Worm (Caenorhabditis elegans) whole organism, L3 larva: ENCODE measurements around the gene fbxa-126.

Experiments
- ZK546.5 ChIP-seq: sonication (generic microtip); optimal IDR thresholded peaks from 2 replicates; lab custom pipeline; 2017; ENCODE audit warnings: missing biosample characterization, missing genetic modification characterization
- egl-27 ChIP-seq: sonication (generic microtip); optimal IDR thresholded peaks from 4 replicates; lab custom pipeline; 2017; ENCODE audit warnings: missing biosample characterization, missing genetic modification reagents, missing genetic modification characterization
- fkh-10 ChIP-seq: sonication (generic microtip); optimal IDR thresholded peaks from 2 replicates; lab custom pipeline; 2017; ENCODE audit warnings: missing biosample characterization, missing genetic modification reagents, missing genetic modification characterization
- lin-39 ChIP-seq: fragments of 150-350 bp; optimal IDR thresholded peaks from 2 replicates; lab custom pipeline; 2018; ENCODE audit warnings: missing biosample characterization, missing genetic modification reagents, missing genetic modification characterization
- nhr-25 ChIP-seq: sonication (generic microtip); optimal IDR thresholded peaks from 2 replicates; lab custom pipeline; 2017; ENCODE audit warnings: missing biosample characterization, missing genetic modification characterization
- nhr-43 ChIP-seq: sonication (generic microtip); optimal IDR thresholded peaks from 2 replicates; lab custom pipeline; 2016; ENCODE audit warnings: mild to moderate bottlenecking, missing genetic modification characterization, missing compliant biosample characterization; ENCODE audit not compliant: poor library complexity, severe bottlenecking
- nhr-76 ChIP-seq: fragments of 150-350 bp; sonication (generic microtip); optimal IDR thresholded peaks from 5 replicates; lab custom pipeline; 2014; ENCODE audit warnings: missing biosample characterization, missing genetic modification characterization
- snpc-4 ChIP-seq: fragments of 150-350 bp; optimal IDR thresholded peaks from 2 replicates; lab custom pipeline; 2014; ENCODE audit warnings: missing biosample characterization, missing genetic modification characterization
- unc-62 ChIP-seq: fragments of 150-350 bp; sonication (generic microtip); optimal IDR thresholded peaks from 4 replicates; lab custom pipeline; 2014; ENCODE audit warnings: missing biosample characterization, missing genetic modification reagents, missing genetic modification characterization
- zag-1 ChIP-seq: fragments of 150-350 bp; optimal IDR thresholded peaks from 2 replicates; lab custom pipeline; 2014; ENCODE audit warnings: missing biosample characterization, missing genetic modification characterization

DNA sequence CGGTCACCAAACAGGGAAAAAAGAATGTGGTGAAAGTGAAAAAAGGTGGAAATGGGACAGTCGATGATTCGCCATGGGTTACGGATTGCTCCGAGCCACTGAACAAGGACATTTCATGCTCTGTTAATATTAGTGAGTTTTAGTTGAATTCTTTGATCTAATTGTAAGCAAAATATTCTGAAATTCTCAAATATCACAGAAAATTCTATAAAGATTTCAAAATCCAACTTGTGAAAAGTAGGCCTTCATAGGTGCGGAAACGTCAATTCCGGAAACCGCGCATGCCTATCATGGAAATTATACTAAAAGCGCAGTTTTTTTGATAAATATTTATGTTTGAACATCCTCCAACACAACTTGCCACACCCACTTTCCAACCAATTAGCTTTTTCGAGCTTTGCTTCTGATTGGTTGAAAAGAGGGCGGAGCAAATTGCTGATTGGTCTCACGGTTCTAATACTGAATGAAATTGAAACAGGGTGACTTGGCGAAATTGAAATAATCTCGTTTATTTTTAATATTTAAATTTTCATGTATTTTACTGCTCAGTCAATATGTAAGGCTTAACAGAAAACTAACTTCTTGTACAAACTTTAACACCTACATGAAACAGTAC is 44.7 kb downstream of the fbxa-126 start:
- TF ChIP-seq egl-27 (tag; lab: Kevin White, UChicago) (no peak), unc-62 (GFP tag; lab: Kevin White, UChicago) (no peak), ZK546.5 (tag; lab: Kevin White, UChicago) (no peak), zag-1 (tag; lab: Kevin White, UChicago) (no peak), nhr-43 (tag; lab: Kevin White, UChicago) (no peak), lin-39 (no peak), nhr-25 (tag; lab: Kevin White, UChicago) (no peak), fkh-10 (GFP tag; lab: Kevin White, UChicago) (no peak), snpc-4 (tag; lab: Kevin White, UChicago) (no peak), nhr-76 (tag; lab: Kevin White, UChicago) (no peak)
